Worm (Caenorhabditis elegans) whole organism, L2 larva: Measurements from ENCODE around the gene F58A4.6.

Experiments used
- C34F6.9 ChIP-seq: fragments of 150-350 bp; optimal IDR thresholded peaks from 2 replicates; lab custom pipeline; 2014; ENCODE audit warnings: missing biosample characterization, missing genetic modification characterization
- F13H6.1 ChIP-seq: sonication (generic microtip); optimal IDR thresholded peaks from 2 replicates; lab custom pipeline; 2016; ENCODE audit warnings: missing genetic modification characterization, missing compliant biosample characterization
- R02D3.7 ChIP-seq: fragments of 150-350 bp; optimal IDR thresholded peaks from 2 replicates; lab custom pipeline; 2014; ENCODE audit warnings: missing biosample characterization, missing genetic modification characterization
- ZK546.5 ChIP-seq: sonication (generic microtip); optimal IDR thresholded peaks from 2 replicates; lab custom pipeline; 2017; ENCODE audit warnings: missing biosample characterization, missing genetic modification characterization
- alr-1 ChIP-seq: fragments of 150-350 bp; optimal IDR thresholded peaks from 2 replicates; lab custom pipeline; 2014; ENCODE audit warnings: missing biosample characterization, missing genetic modification characterization
- aly-2 ChIP-seq: fragments of 150-350 bp; optimal IDR thresholded peaks from 2 replicates; lab custom pipeline; 2014; ENCODE audit warnings: missing biosample characterization, missing genetic modification characterization
- ama-1 ChIP-seq: fragments of 150-350 bp; optimal IDR thresholded peaks from 2 replicates; lab custom pipeline; 2018; ENCODE audit warnings: inconsistent platforms
- blmp-1 ChIP-seq: sonication (generic microtip); optimal IDR thresholded peaks from 2 replicates; lab custom pipeline; 2017; ENCODE audit warnings: missing genetic modification characterization, mild to moderate bottlenecking, missing compliant biosample characterization, antibody characterized with exemption, moderate library complexity; ENCODE audit not compliant: insufficient read depth
- ceh-16 ChIP-seq: fragments of 150-350 bp; optimal IDR thresholded peaks from 2 replicates; lab custom pipeline; 2014; ENCODE audit warnings: missing biosample characterization, missing genetic modification characterization
- ceh-82 ChIP-seq: fragments of 150-350 bp; optimal IDR thresholded peaks from 2 replicates; lab custom pipeline; 2014; ENCODE audit warnings: missing biosample characterization, missing genetic modification characterization
- crh-2 ChIP-seq: sonication (generic microtip); optimal IDR thresholded peaks from 2 replicates; lab custom pipeline; 2017; ENCODE audit warnings: missing biosample characterization, missing genetic modification characterization
- dmd-4 ChIP-seq: sonication (generic microtip); optimal IDR thresholded peaks from 2 replicates; lab custom pipeline; 2017; ENCODE audit warnings: missing biosample characterization, missing genetic modification characterization
- elt-1 ChIP-seq: fragments of 150-350 bp; optimal IDR thresholded peaks from 2 replicates; lab custom pipeline; 2014; ENCODE audit warnings: missing biosample characterization, missing genetic modification characterization
- elt-3 ChIP-seq: sonication (generic microtip); optimal IDR thresholded peaks from 2 replicates; lab custom pipeline; 2017; ENCODE audit warnings: missing biosample characterization, missing genetic modification characterization
- fos-1 ChIP-seq: fragments of 150-350 bp; optimal IDR thresholded peaks from 2 replicates; lab custom pipeline; 2014; ENCODE audit warnings: missing biosample characterization, missing genetic modification characterization
- gmeb-1 ChIP-seq: fragments of 150-350 bp; optimal IDR thresholded peaks from 2 replicates; lab custom pipeline; 2014; ENCODE audit warnings: missing biosample characterization, missing genetic modification characterization
- lin-11 ChIP-seq: fragments of 150-350 bp; sonication (generic microtip); optimal IDR thresholded peaks from 2 replicates; lab custom pipeline; 2014; ENCODE audit warnings: missing biosample characterization, missing genetic modification characterization, inconsistent platforms, mixed read lengths
- lin-13 ChIP-seq: fragments of 150-350 bp; optimal IDR thresholded peaks from 2 replicates; lab custom pipeline; 2014; ENCODE audit warnings: missing biosample characterization, missing genetic modification reagents, missing genetic modification characterization
- lin-39 ChIP-seq: fragments of 150-350 bp; optimal IDR thresholded peaks from 2 replicates; lab custom pipeline; 2014; ENCODE audit warnings: missing biosample characterization, missing genetic modification reagents, missing genetic modification characterization
- lsy-2 ChIP-seq, 2 experiments: fragments of 150-350 bp in 1 of 2; sonication (generic microtip) in 1 of 2; optimal IDR thresholded peaks; 2 replicates each; lab custom pipeline; 2014 to 2017; ENCODE audit warnings: missing biosample characterization in 2 of 2, missing genetic modification characterization in 2 of 2
- mab-5 ChIP-seq: fragments of 150-350 bp; optimal IDR thresholded peaks from 2 replicates; lab custom pipeline; 2014; ENCODE audit warnings: missing biosample characterization, missing genetic modification characterization
- mbf-1 ChIP-seq: sonication (generic microtip); optimal IDR thresholded peaks from 2 replicates; lab custom pipeline; 2017; ENCODE audit warnings: missing biosample characterization, missing genetic modification characterization
- mdl-1 ChIP-seq, 2 experiments: fragments of 150-350 bp in 1 of 2; sonication (generic microtip) in 1 of 2; optimal IDR thresholded peaks; 2 replicates each; lab custom pipeline; 2017; ENCODE audit warnings: missing biosample characterization in 2 of 2, missing genetic modification characterization in 2 of 2
- nhr-11 ChIP-seq: fragments of 150-350 bp; optimal IDR thresholded peaks from 2 replicates; lab custom pipeline; 2014; ENCODE audit warnings: missing biosample characterization, missing genetic modification characterization
- nhr-12 ChIP-seq: fragments of 150-350 bp; optimal IDR thresholded peaks from 2 replicates; lab custom pipeline; 2014; ENCODE audit warnings: missing biosample characterization, missing genetic modification characterization
- nhr-129 ChIP-seq: fragments of 150-350 bp; optimal IDR thresholded peaks from 2 replicates; lab custom pipeline; 2014; ENCODE audit warnings: missing biosample characterization, missing genetic modification characterization
- nhr-21 ChIP-seq: fragments of 150-350 bp; optimal IDR thresholded peaks from 2 replicates; lab custom pipeline; 2014; ENCODE audit warnings: missing biosample characterization, missing genetic modification characterization
- nhr-23 ChIP-seq: fragments of 150-350 bp; optimal IDR thresholded peaks from 2 replicates; lab custom pipeline; 2014; ENCODE audit warnings: missing biosample characterization, missing genetic modification reagents, missing genetic modification characterization
- nhr-237 ChIP-seq: fragments of 150-350 bp; optimal IDR thresholded peaks from 2 replicates; lab custom pipeline; 2014; ENCODE audit warnings: missing biosample characterization, missing genetic modification characterization
- nhr-25 ChIP-seq: fragments of 150-350 bp; sonication (generic microtip); optimal IDR thresholded peaks from 3 replicates; lab custom pipeline; 2014; ENCODE audit warnings: missing biosample characterization, missing genetic modification characterization
- nhr-6 ChIP-seq: fragments of 150-350 bp; optimal IDR thresholded peaks from 2 replicates; lab custom pipeline; 2014; ENCODE audit warnings: missing biosample characterization, missing genetic modification characterization
- peb-1 ChIP-seq: fragments of 150-350 bp; optimal IDR thresholded peaks from 2 replicates; lab custom pipeline; 2014; ENCODE audit warnings: missing biosample characterization, missing genetic modification characterization
- sem-4 ChIP-seq: fragments of 150-350 bp; optimal IDR thresholded peaks from 2 replicates; lab custom pipeline; 2014; ENCODE audit warnings: missing biosample characterization, missing genetic modification reagents, missing genetic modification characterization
- skn-1 ChIP-seq: sonication (generic microtip); optimal IDR thresholded peaks from 2 replicates; lab custom pipeline; 2017; ENCODE audit warnings: missing biosample characterization, missing genetic modification characterization
- sma-3 ChIP-seq: sonication (generic microtip); optimal IDR thresholded peaks from 2 replicates; lab custom pipeline; 2016; ENCODE audit warnings: missing genetic modification reagents, missing genetic modification characterization, missing compliant biosample characterization
- sma-9 ChIP-seq, 2 experiments: fragments of 150-350 bp in 1 of 2; sonication (generic microtip) in 1 of 2; optimal IDR thresholded peaks; 2 replicates each; lab custom pipeline; 2014 to 2016; ENCODE audit warnings: missing genetic modification characterization in 2 of 2, mild to moderate bottlenecking in 1 of 2, missing biosample characterization in 1 of 2, missing compliant biosample characterization in 1 of 2, missing genetic modification reagents in 1 of 2, moderate library complexity in 1 of 2
- snpc-4 ChIP-seq: fragments of 150-350 bp; optimal IDR thresholded peaks from 2 replicates; lab custom pipeline; 2014; ENCODE audit warnings: missing biosample characterization, missing genetic modification characterization
- unc-39 ChIP-seq: fragments of 150-350 bp; optimal IDR thresholded peaks from 2 replicates; lab custom pipeline; 2014; ENCODE audit warnings: missing biosample characterization, missing genetic modification characterization
- unc-55 ChIP-seq: fragments of 150-350 bp; sonication (generic microtip); optimal IDR thresholded peaks from 3 replicates; lab custom pipeline; 2014; ENCODE audit warnings: missing biosample characterization, missing genetic modification reagents, missing genetic modification characterization
- unc-62 ChIP-seq: fragments of 150-350 bp; optimal IDR thresholded peaks from 2 replicates; lab custom pipeline; 2014; ENCODE audit warnings: missing biosample characterization, missing genetic modification reagents, missing genetic modification characterization
- zag-1 ChIP-seq: fragments of 150-350 bp; optimal IDR thresholded peaks from 2 replicates; lab custom pipeline; 2014; ENCODE audit warnings: missing biosample characterization, missing genetic modification characterization
- ztf-1 ChIP-seq: fragments of 200-800 bp; sonication (Bioruptor generic); conservative IDR thresholded peaks from 2 replicates; pipeline ENCODE4 v1.3.6; 2022; ENCODE audit warnings: missing genetic modification characterization, missing compliant biosample characterization
- ztf-11 ChIP-seq: sonication (generic microtip); optimal IDR thresholded peaks from 2 replicates; lab custom pipeline; 2017; ENCODE audit warnings: missing biosample characterization, missing genetic modification characterization
- ztf-4 ChIP-seq: fragments of 150-350 bp; optimal IDR thresholded peaks from 2 replicates; lab custom pipeline; 2014; ENCODE audit warnings: missing biosample characterization, missing genetic modification characterization

Gene F58A4.6

ce11 chrIII:9629855-9630254 is 15.6 kb downstream of the F58A4.6 start, which contains the start of gene rpac-19 (continued):
- no peak for TF ChIP-seq ztf-1
- no peak for TF ChIP-seq ceh-16 (tag; lab: Kevin White, UChicago)
- no peak for TF ChIP-seq lin-39 (tag; lab: Kevin White, UChicago)
- TF ChIP-seq elt-1, result no peak
- no peak for TF ChIP-seq elt-3 (tag; lab: Kevin White, UChicago)
- no peak for TF ChIP-seq zag-1
- TF ChIP-seq sma-9 (GFP tag; optimal IDR thresholded peaks at IDR 0.05; lab: Kevin White, UChicago), result peak; percentile 69
- TF ChIP-seq sma-9 (tag; optimal IDR thresholded peaks at IDR 0.05; lab: Kevin White, UChicago), result no peak
- TF ChIP-seq lsy-2 (tag; optimal IDR thresholded peaks at IDR 0.05; lab: Kevin White, UChicago), result peak in 1 of 2 experiments; percentile 76
- TF ChIP-seq gmeb-1 (tag; lab: Kevin White, UChicago), result peak; percentile 80
- no peak for TF ChIP-seq nhr-12 (tag; lab: Kevin White, UChicago)
- no peak for TF ChIP-seq alr-1 (tag; lab: Kevin White, UChicago)
- no peak for TF ChIP-seq unc-39 (tag; lab: Kevin White, UChicago)
- TF ChIP-seq ceh-82 (tag; lab: Kevin White, UChicago), result no peak
- no peak for TF ChIP-seq nhr-6
- no peak for TF ChIP-seq lin-11 (tag; lab: Kevin White, UChicago)

ce11 chrIII:9631117-9631655 is 16.9 kb downstream of the F58A4.6 start, which contains the start of gene ubc-7:
ubc-7 (minus strand) TSS chrIII:9631167.
- TF ChIP-seq nhr-23 (no peak), peb-1 (no peak), alr-1 (tag; lab: Kevin White, UChicago) (no peak), elt-1 (no peak), blmp-1 (tag; lab: Kevin White, UChicago) (peak; percentile 97), ztf-4 (tag; lab: Kevin White, UChicago) (peak; percentile 57), lsy-2 (tag; optimal IDR thresholded peaks at IDR 0.05; lab: Kevin White, UChicago) (peak; percentile 61 to 92), fos-1 (tag; lab: Kevin White, UChicago) (peak; percentile 50), crh-2 (tag; lab: Kevin White, UChicago) (peak; percentile 85), mbf-1 (no peak), nhr-25 (peak; percentile 88), C34F6.9 (tag; lab: Kevin White, UChicago) (peak; percentile 83), dmd-4 (tag; lab: Kevin White, UChicago) (no peak), aly-2 (tag; lab: Kevin White, UChicago) (no peak), ceh-82 (tag; lab: Kevin White, UChicago) (peak; percentile 24), nhr-129 (tag; lab: Kevin White, UChicago) (peak; percentile 78), sma-9 (GFP tag; optimal IDR thresholded peaks at IDR 0.05; lab: Kevin White, UChicago) (peak; percentile 81), sma-9 (tag; optimal IDR thresholded peaks at IDR 0.05; lab: Kevin White, UChicago) (no peak), ZK546.5 (tag; lab: Kevin White, UChicago) (peak; percentile 26), F13H6.1 (tag; lab: Kevin White, UChicago) (peak; percentile 64), elt-3 (tag; lab: Kevin White, UChicago) (no peak), ztf-1 (no peak), ama-1 (peak; percentile 85), skn-1 (peak; percentile 60), lin-11 (tag; lab: Kevin White, UChicago) (peak; percentile 81), mab-5 (tag; lab: Kevin White, UChicago) (peak; percentile 74), lin-39 (tag; lab: Kevin White, UChicago) (no peak), sem-4 (tag; lab: Kevin White, UChicago) (peak; percentile 59), unc-55 (GFP tag; lab: Kevin White, UChicago) (peak; percentile 95), nhr-6 (peak; percentile 67), sma-3 (GFP tag; lab: Kevin White, UChicago) (peak; percentile 70), snpc-4 (peak; percentile 39), unc-62 (GFP tag; lab: Kevin White, UChicago) (no peak), mdl-1 (tag; optimal IDR thresholded peaks at IDR 0.05; lab: Kevin White, UChicago) (peak in 1 of 2 experiments; percentile 72), ceh-16 (tag; lab: Kevin White, UChicago) (no peak), lin-13 (GFP tag; lab: Kevin White, UChicago) (peak; percentile 87), R02D3.7 (tag; lab: Kevin White, UChicago) (peak; percentile 20), zag-1 (no peak), gmeb-1 (tag; lab: Kevin White, UChicago) (peak; percentile 98), ztf-11 (no peak), nhr-11 (no peak), nhr-21 (tag; lab: Kevin White, UChicago) (peak; percentile 84), nhr-237 (tag; lab: Kevin White, UChicago) (no peak)
- TF ChIP-seq, all 48 proteins: peak for 26
